Fruit fly (Drosophila melanogaster) ovary, adult (tissue): Measurements from ENCODE around the gene PolE1.
A peak's percentile ranks its signal among the peaks of the same experiment; 100 is the strongest.

Experiments
- CG17801 ChIP-seq: fragments of 200-800 bp; optimal IDR thresholded peaks from 2 replicates; lab custom pipeline; 2019; ENCODE audit warnings: missing biosample characterization, mild to moderate bottlenecking, missing genetic modification characterization, moderate library complexity; ENCODE audit not compliant: partially characterized antibody

Gene PolE1

dm6 chr3R:23347432-23348305 lies at the start of gene PolE1:
Gene PolE1 (plus strand): TSS chr3R:23348128.
- peak; percentile 63 for TF ChIP-seq CG17801

dm6 chr3R:23300091-23300918 lies 47.6 kb upstream of the PolE1 start:
- TF ChIP-seq CG17801: no peak

dm6 chr3R:23301270-23301669 lies 46.7 kb upstream of the PolE1 start:
- TF ChIP-seq CG17801: no peak

- no peak for TF ChIP-seq CG17801
These were observed 45.8 kb upstream of the PolE1 start for dm6 chr3R:23302178-23302577.

dm6 chr3R:23303297-23303696 lies 44.6 kb upstream of the PolE1 start:
- no peak for TF ChIP-seq CG17801

dm6 chr3R:23306828-23307227 lies 41.1 kb upstream of the PolE1 start:
- TF ChIP-seq CG17801: no peak

dm6 chr3R:23309690-23310089 lies 38.2 kb upstream of the PolE1 start:
- no peak for TF ChIP-seq CG17801

- no peak for TF ChIP-seq CG17801
These were observed 37.8 kb upstream of the PolE1 start for dm6 chr3R:23310151-23310550.

- no peak for TF ChIP-seq CG17801
These were observed 35.1 kb upstream of the PolE1 start for dm6 chr3R:23312796-23313195.

- TF ChIP-seq CG17801: peak; percentile 16
These were observed 33.6 kb upstream of the PolE1 start for dm6 chr3R:23314332-23314731.

- TF ChIP-seq CG17801: no peak
These were observed 32.7 kb upstream of the PolE1 start for dm6 chr3R:23315221-23315620.

dm6 chr3R:23315630-23316029 lies 32.3 kb upstream of the PolE1 start:
- TF ChIP-seq CG17801: no peak

dm6 chr3R:23316867-23317266 lies 31.1 kb upstream of the PolE1 start:
- TF ChIP-seq CG17801: no peak

- no peak for TF ChIP-seq CG17801
These were observed 29.0 kb upstream of the PolE1 start for dm6 chr3R:23318928-23319327.

- TF ChIP-seq CG17801: no peak
These were observed 27.7 kb upstream of the PolE1 start for dm6 chr3R:23320251-23320650.

- TF ChIP-seq CG17801: no peak
These were observed 24.1 kb upstream of the PolE1 start for dm6 chr3R:23323639-23324350.

- TF ChIP-seq CG17801: no peak
These were observed 22.2 kb upstream of the PolE1 start for dm6 chr3R:23325710-23326109.
